Worm (Caenorhabditis elegans) whole organism, L2 larva: ENCODE data around the gene C32H11.3.

Experiments
- R02D3.7 ChIP-seq: fragments of 150-350 bp; optimal IDR thresholded peaks from 2 replicates; lab custom pipeline; 2014; ENCODE audit warnings: missing biosample characterization, missing genetic modification characterization
- ZK546.5 ChIP-seq: sonication (generic microtip); optimal IDR thresholded peaks from 2 replicates; lab custom pipeline; 2017; ENCODE audit warnings: missing biosample characterization, missing genetic modification characterization
- alr-1 ChIP-seq: fragments of 150-350 bp; optimal IDR thresholded peaks from 2 replicates; lab custom pipeline; 2014; ENCODE audit warnings: missing biosample characterization, missing genetic modification characterization
- aly-2 ChIP-seq: fragments of 150-350 bp; optimal IDR thresholded peaks from 2 replicates; lab custom pipeline; 2014; ENCODE audit warnings: missing biosample characterization, missing genetic modification characterization
- ama-1 ChIP-seq: fragments of 150-350 bp; optimal IDR thresholded peaks from 2 replicates; lab custom pipeline; 2018; ENCODE audit warnings: inconsistent platforms
- blmp-1 ChIP-seq: sonication (generic microtip); optimal IDR thresholded peaks from 2 replicates; lab custom pipeline; 2017; ENCODE audit warnings: missing genetic modification characterization, mild to moderate bottlenecking, missing compliant biosample characterization, antibody characterized with exemption, moderate library complexity; ENCODE audit not compliant: insufficient read depth
- ceh-82 ChIP-seq: fragments of 150-350 bp; optimal IDR thresholded peaks from 2 replicates; lab custom pipeline; 2014; ENCODE audit warnings: missing biosample characterization, missing genetic modification characterization
- crh-2 ChIP-seq: sonication (generic microtip); optimal IDR thresholded peaks from 2 replicates; lab custom pipeline; 2017; ENCODE audit warnings: missing biosample characterization, missing genetic modification characterization
- dmd-4 ChIP-seq: sonication (generic microtip); optimal IDR thresholded peaks from 2 replicates; lab custom pipeline; 2017; ENCODE audit warnings: missing biosample characterization, missing genetic modification characterization
- egl-27 ChIP-seq: sonication (generic microtip); optimal IDR thresholded peaks from 3 replicates; lab custom pipeline; 2017; ENCODE audit warnings: missing biosample characterization, missing genetic modification reagents, missing genetic modification characterization
- elt-1 ChIP-seq: fragments of 150-350 bp; optimal IDR thresholded peaks from 2 replicates; lab custom pipeline; 2014; ENCODE audit warnings: missing biosample characterization, missing genetic modification characterization
- elt-3 ChIP-seq: sonication (generic microtip); optimal IDR thresholded peaks from 2 replicates; lab custom pipeline; 2017; ENCODE audit warnings: missing biosample characterization, missing genetic modification characterization
- fos-1 ChIP-seq: fragments of 150-350 bp; optimal IDR thresholded peaks from 2 replicates; lab custom pipeline; 2014; ENCODE audit warnings: missing biosample characterization, missing genetic modification characterization
- lin-39 ChIP-seq: fragments of 150-350 bp; optimal IDR thresholded peaks from 2 replicates; lab custom pipeline; 2014; ENCODE audit warnings: missing biosample characterization, missing genetic modification reagents, missing genetic modification characterization
- mab-5 ChIP-seq: fragments of 150-350 bp; optimal IDR thresholded peaks from 2 replicates; lab custom pipeline; 2014; ENCODE audit warnings: missing biosample characterization, missing genetic modification characterization
- mbf-1 ChIP-seq: sonication (generic microtip); optimal IDR thresholded peaks from 2 replicates; lab custom pipeline; 2017; ENCODE audit warnings: missing biosample characterization, missing genetic modification characterization
- nhr-11 ChIP-seq: fragments of 150-350 bp; optimal IDR thresholded peaks from 2 replicates; lab custom pipeline; 2014; ENCODE audit warnings: missing biosample characterization, missing genetic modification characterization
- nhr-12 ChIP-seq: fragments of 150-350 bp; optimal IDR thresholded peaks from 2 replicates; lab custom pipeline; 2014; ENCODE audit warnings: missing biosample characterization, missing genetic modification characterization
- nhr-21 ChIP-seq: fragments of 150-350 bp; optimal IDR thresholded peaks from 2 replicates; lab custom pipeline; 2014; ENCODE audit warnings: missing biosample characterization, missing genetic modification characterization
- nhr-23 ChIP-seq: fragments of 150-350 bp; optimal IDR thresholded peaks from 2 replicates; lab custom pipeline; 2014; ENCODE audit warnings: missing biosample characterization, missing genetic modification reagents, missing genetic modification characterization
- nhr-77 ChIP-seq: fragments of 150-350 bp; optimal IDR thresholded peaks from 2 replicates; lab custom pipeline; 2014; ENCODE audit warnings: missing biosample characterization, missing genetic modification characterization
- peb-1 ChIP-seq: fragments of 150-350 bp; optimal IDR thresholded peaks from 2 replicates; lab custom pipeline; 2014; ENCODE audit warnings: missing biosample characterization, missing genetic modification characterization
- sem-4 ChIP-seq: fragments of 150-350 bp; optimal IDR thresholded peaks from 2 replicates; lab custom pipeline; 2014; ENCODE audit warnings: missing biosample characterization, missing genetic modification reagents, missing genetic modification characterization
- sma-3 ChIP-seq: sonication (generic microtip); optimal IDR thresholded peaks from 2 replicates; lab custom pipeline; 2016; ENCODE audit warnings: missing genetic modification reagents, missing genetic modification characterization, missing compliant biosample characterization
- sma-9 ChIP-seq, 2 experiments: fragments of 150-350 bp in 1 of 2; sonication (generic microtip) in 1 of 2; optimal IDR thresholded peaks; 2 replicates each; lab custom pipeline; 2014 to 2016; ENCODE audit warnings: missing genetic modification characterization in 2 of 2, mild to moderate bottlenecking in 1 of 2, missing biosample characterization in 1 of 2, missing compliant biosample characterization in 1 of 2, missing genetic modification reagents in 1 of 2, moderate library complexity in 1 of 2
- unc-39 ChIP-seq: fragments of 150-350 bp; optimal IDR thresholded peaks from 2 replicates; lab custom pipeline; 2014; ENCODE audit warnings: missing biosample characterization, missing genetic modification characterization
- unc-55 ChIP-seq: fragments of 150-350 bp; sonication (generic microtip); optimal IDR thresholded peaks from 3 replicates; lab custom pipeline; 2014; ENCODE audit warnings: missing biosample characterization, missing genetic modification reagents, missing genetic modification characterization
- unc-62 ChIP-seq: fragments of 150-350 bp; optimal IDR thresholded peaks from 2 replicates; lab custom pipeline; 2014; ENCODE audit warnings: missing biosample characterization, missing genetic modification reagents, missing genetic modification characterization
- zag-1 ChIP-seq: fragments of 150-350 bp; optimal IDR thresholded peaks from 2 replicates; lab custom pipeline; 2014; ENCODE audit warnings: missing biosample characterization, missing genetic modification characterization
- ztf-1 ChIP-seq: fragments of 200-800 bp; sonication (Bioruptor generic); conservative IDR thresholded peaks from 2 replicates; pipeline ENCODE4 v1.3.6; 2022; ENCODE audit warnings: missing genetic modification characterization, missing compliant biosample characterization
- ztf-11 ChIP-seq: sonication (generic microtip); optimal IDR thresholded peaks from 2 replicates; lab custom pipeline; 2017; ENCODE audit warnings: missing biosample characterization, missing genetic modification characterization
- ztf-4 ChIP-seq: fragments of 150-350 bp; optimal IDR thresholded peaks from 2 replicates; lab custom pipeline; 2014; ENCODE audit warnings: missing biosample characterization, missing genetic modification characterization

C32H11.3 gene

DNA sequence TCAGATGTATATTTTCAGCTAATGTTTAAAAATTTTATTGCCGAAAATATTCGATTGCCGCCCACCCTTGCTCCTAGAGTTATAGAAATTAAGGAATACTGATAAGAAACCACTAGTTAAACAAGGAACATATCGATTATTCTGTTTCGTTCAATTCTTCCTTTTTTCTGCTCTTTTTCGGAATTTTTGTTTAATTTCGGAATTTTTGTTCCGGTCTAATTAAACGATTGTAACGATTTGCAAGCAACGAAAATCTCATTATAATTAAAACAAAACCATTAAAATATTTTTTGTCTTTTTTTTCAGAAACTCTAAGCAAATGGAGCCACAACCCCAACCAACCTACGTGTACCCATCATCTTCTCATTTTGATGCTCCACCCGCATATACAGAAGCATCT lies 26.2 kb upstream of the C32H11.3 start, which contains the start of gene K08D8.1:
TSS of gene K08D8.1 (plus strand) at position 301 of the 400 bp plus-strand sequence.
- TF ChIP-seq ZK546.5 (no peak), zag-1 (tag; lab: Kevin White, UChicago) (no peak), mbf-1 (tag; lab: Kevin White, UChicago) (no peak), unc-55 (GFP tag; lab: Kevin White, UChicago) (no peak), mab-5 (tag; lab: Kevin White, UChicago) (no peak), peb-1 (tag; lab: Kevin White, UChicago) (no peak)

DNA sequence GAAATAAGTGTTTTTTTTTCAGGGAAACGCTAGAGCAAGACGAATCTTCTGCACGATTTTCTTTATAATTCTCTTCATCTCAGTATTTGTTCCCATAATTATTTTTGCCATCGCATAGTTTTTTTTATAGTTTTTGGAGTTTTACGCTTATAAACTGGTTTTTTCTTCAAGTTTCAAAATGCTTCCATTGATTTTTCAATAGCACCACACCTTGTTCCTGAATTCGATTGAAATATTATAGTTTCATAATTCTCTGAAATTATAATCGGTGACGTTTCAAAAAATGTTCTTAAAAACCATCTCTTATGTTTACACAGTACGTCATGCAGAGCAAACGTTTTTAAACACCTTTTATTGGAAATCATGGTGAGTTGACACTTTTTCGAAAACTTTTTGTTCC lies 25.2 kb upstream of the C32H11.3 start, which contains the start of gene K08D8.12:
TSS of gene K08D8.12 (plus strand) at position 301 of the 400 bp plus-strand sequence.
- TF ChIP-seq nhr-21 (tag; lab: Kevin White, UChicago), result no peak
- TF ChIP-seq blmp-1 (tag; lab: Kevin White, UChicago), result no peak
- no peak for TF ChIP-seq alr-1
- no peak for TF ChIP-seq zag-1 (tag; lab: Kevin White, UChicago)
- no peak for TF ChIP-seq dmd-4 (tag; lab: Kevin White, UChicago)
- no peak for TF ChIP-seq ZK546.5
- no peak for TF ChIP-seq ztf-4
- TF ChIP-seq ceh-82 (tag; lab: Kevin White, UChicago), result no peak
- no peak for TF ChIP-seq nhr-23
- TF ChIP-seq ama-1, result no peak
- TF ChIP-seq sem-4, result no peak
- no peak for TF ChIP-seq elt-3 (tag; lab: Kevin White, UChicago)
- no peak for TF ChIP-seq R02D3.7
- no peak for TF ChIP-seq unc-39 (tag; lab: Kevin White, UChicago)
- TF ChIP-seq lin-39 (tag; lab: Kevin White, UChicago), result no peak

DNA sequence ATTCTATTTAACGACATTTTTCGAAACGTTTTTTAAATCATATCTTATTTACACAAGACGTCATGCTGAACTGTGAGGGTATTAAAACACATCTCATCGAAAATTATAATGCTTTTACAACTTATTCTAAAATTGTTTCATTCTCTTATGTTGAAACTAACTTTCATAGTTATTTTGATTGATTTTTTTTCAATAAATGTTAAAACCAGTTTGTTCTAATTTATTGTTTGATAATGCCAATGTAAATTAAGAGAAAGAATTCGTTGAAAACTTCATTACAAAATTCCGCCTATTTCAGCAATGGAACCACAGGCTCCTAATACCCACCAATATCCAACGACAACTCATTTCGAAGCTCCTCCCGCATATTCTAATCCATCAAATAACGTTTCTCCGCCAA lies 23.4 kb upstream of the C32H11.3 start, which contains the start of gene K08D8.11:
TSS of gene K08D8.11 (plus strand) at position 301 of the 400 bp plus-strand sequence.
- TF ChIP-seq unc-62 (GFP tag; lab: Kevin White, UChicago) (no peak), ztf-11 (tag; lab: Kevin White, UChicago) (no peak), ztf-4 (no peak)

DNA sequence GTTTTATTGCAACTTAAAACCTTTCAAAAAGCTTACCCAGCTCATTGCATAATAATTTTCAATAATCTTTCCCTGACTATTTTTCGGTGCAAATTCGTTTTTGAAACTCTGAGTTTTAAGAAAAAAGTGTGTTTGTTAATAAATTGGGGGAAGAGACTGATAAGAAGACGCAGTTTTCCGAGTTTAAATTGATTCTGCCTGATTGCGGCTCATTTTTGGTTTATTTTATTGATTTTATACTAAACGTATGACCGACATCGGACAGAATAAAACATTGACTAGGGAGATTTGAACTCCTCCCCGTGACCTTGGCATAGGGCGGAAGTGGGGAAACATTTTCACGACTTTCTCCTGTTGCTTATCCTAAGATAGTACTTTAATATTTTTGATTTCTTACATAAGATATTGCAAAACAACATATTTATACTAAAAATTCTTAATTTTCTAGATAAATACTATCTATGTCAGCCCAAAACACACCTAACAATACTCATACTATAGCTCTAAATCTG lies 21.9 kb upstream of the C32H11.3 start, which contains the start of gene K08D8.7:
TSS of gene K08D8.7 (plus strand) at position 462 of the 512 bp plus-strand sequence.
- TF ChIP-seq dmd-4 (tag; lab: Kevin White, UChicago), result no peak
- TF ChIP-seq nhr-11 (tag; lab: Kevin White, UChicago), result no peak
- peak; percentile 70 for TF ChIP-seq fos-1
- TF ChIP-seq sma-3, result no peak
- no peak for TF ChIP-seq elt-1 (tag; lab: Kevin White, UChicago)
- no peak for TF ChIP-seq lin-39 (tag; lab: Kevin White, UChicago)
- no peak for TF ChIP-seq egl-27 (tag; lab: Kevin White, UChicago)
- no peak for TF ChIP-seq mbf-1 (tag; lab: Kevin White, UChicago)

DNA sequence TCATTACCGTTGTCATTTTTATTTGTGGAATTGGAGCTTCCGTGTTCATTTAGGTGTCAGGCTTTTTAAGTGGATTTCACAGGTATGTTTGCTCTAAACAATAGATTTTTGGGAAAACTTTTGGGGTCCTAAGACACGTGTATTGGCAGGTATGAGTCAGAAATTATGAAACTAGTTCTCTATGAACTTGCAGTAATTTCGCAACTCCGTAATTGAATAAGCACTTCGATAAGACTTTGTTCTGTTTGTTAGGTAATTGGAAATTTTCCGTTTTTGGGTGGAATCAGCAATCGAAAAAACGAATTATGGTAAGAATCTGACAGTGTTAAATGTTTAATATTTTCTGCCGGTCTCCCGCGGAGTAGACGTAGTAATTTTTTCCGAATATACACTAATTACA lies 21.2 kb upstream of the C32H11.3 start:
- no peak for TF ChIP-seq sma-9 (GFP tag; optimal IDR thresholded peaks at IDR 0.05; lab: Kevin White, UChicago)
- TF ChIP-seq sma-9 (tag; optimal IDR thresholded peaks at IDR 0.05; lab: Kevin White, UChicago), result no peak
- TF ChIP-seq ztf-1 (GFP tag; lab: Robert Waterston, UW), result no peak
- TF ChIP-seq blmp-1 (tag; lab: Kevin White, UChicago), result no peak
- TF ChIP-seq ztf-11 (tag; lab: Kevin White, UChicago), result no peak
- TF ChIP-seq elt-1 (tag; lab: Kevin White, UChicago), result no peak

DNA sequence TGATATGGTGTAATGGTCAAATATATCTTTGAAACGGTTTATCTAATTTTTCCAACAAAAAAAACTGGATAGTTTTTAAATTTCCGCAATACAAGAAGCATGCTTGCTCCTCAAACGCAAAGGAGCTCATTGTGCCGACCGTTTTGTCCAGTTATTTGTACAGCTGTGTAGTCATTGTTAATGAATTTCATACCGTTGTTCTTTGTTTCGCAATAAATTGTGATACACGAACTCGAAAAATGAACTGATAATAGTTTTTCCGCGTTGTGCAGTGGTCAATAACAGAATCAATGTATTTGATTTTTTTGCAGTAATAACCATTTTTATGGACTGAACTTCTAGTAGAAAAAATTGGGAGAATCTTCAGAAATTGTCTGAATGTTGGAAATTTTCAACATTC lies 19.5 kb upstream of the C32H11.3 start:
- TF ChIP-seq aly-2 (tag; lab: Kevin White, UChicago) (no peak), egl-27 (tag; lab: Kevin White, UChicago) (no peak), crh-2 (tag; lab: Kevin White, UChicago) (no peak)

DNA sequence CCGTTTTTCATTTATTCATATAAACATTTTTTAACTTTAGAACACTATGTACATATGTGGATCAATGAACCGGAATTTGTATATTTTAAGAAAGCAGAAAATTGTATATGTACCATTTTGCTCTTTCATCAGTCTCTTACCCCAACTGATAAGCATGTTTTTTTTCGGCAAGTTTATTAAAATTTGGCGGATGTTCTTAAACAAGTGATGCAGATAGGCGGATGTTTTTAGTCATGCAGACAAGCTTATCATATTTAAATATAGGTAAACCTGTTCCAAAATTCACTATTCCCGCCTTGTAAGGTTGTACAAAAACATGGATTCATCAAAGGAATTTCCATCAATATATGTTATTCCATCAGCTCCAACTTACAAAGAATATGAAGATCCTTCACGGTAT lies 19.0 kb upstream of the C32H11.3 start, which contains the start of gene K08D8.9:
TSS of gene K08D8.9 (plus strand) at position 301 of the 400 bp plus-strand sequence.
- TF ChIP-seq nhr-77 (tag; lab: Kevin White, UChicago), result no peak
- TF ChIP-seq blmp-1 (tag; lab: Kevin White, UChicago), result no peak
- TF ChIP-seq nhr-12 (tag; lab: Kevin White, UChicago), result no peak
